Fruit fly (Drosophila melanogaster): ENCODE results near the gene CG17672.

CG17672 gene

dm6 chr3L:13017803-13018324 lies 10.9 kb upstream of the CG17672 start, which contains the start of the genes mRpL20 and Icmt (continued):
- TF ChIP-seq CG2678 (tag; optimal IDR thresholded peaks at IDR 0.05) (peak; percentile 94), ranshi (GFP tag; IDR thresholded peaks at IDR 0.05) (peak; percentile 96), CG11723 (GFP tag; optimal IDR thresholded peaks at IDR 0.05) (peak; percentile 75), ab (GFP tag; optimal IDR thresholded peaks at IDR 0.05) (peak; percentile 4), Eip74EF (GFP tag; optimal IDR thresholded peaks at IDR 0.05) (peak in 1 of 2 experiments; percentile 90), Neu2 (GFP tag; optimal IDR thresholded peaks at IDR 0.05; ENCODE audit: borderline replicate concordance) (no peak), CG11456 (GFP tag; IDR thresholded peaks at IDR 0.05) (peak; percentile 96), insv (GFP tag; optimal IDR thresholded peaks at IDR 0.05) (peak in 1 of 2 experiments; percentile 45), CG6683 (GFP tag; optimal IDR thresholded peaks at IDR 0.05) (peak; percentile 69), rib (GFP tag; IDR thresholded peaks at IDR 0.05) (peak; percentile 93), Dref (GFP tag; IDR thresholded peaks at IDR 0.05) (peak; percentile 66), CG12942 (GFP tag; optimal IDR thresholded peaks at IDR 0.05) (peak; percentile 88), en (GFP tag; optimal IDR thresholded peaks at IDR 0.05) (no peak), CG15696 (tag; optimal IDR thresholded peaks at IDR 0.05) (peak; percentile 66), CG1647 (GFP tag; optimal IDR thresholded peaks at IDR 0.05) (peak; percentile 36), CG9437 (GFP tag; optimal IDR thresholded peaks at IDR 0.05) (peak; percentile 88), CG17912 (GFP tag; optimal IDR thresholded peaks at IDR 0.05) (no peak), corto (GFP tag; optimal IDR thresholded peaks at IDR 0.05) (peak; percentile 52), dysf (GFP tag; IDR thresholded peaks at IDR 0.05) (peak; percentile 97), CG8944 (GFP tag; optimal IDR thresholded peaks at IDR 0.05) (peak; percentile 38), CG4360 (GFP tag; IDR thresholded peaks at IDR 0.05) (peak; percentile 79), Opbp (GFP tag; IDR thresholded peaks at IDR 0.05; ENCODE audit: partially characterized antibody) (peak; percentile 41), CG8359 (GFP tag; optimal IDR thresholded peaks at IDR 0.05; ENCODE audit: borderline replicate concordance) (peak; percentile 25), CG4730 (GFP tag; IDR thresholded peaks at IDR 0.05) (peak; percentile 96), Dip3 (GFP tag; optimal IDR thresholded peaks at IDR 0.05) (peak; percentile 35), her (GFP tag; optimal IDR thresholded peaks at IDR 0.05) (no peak), sqz (GFP tag; optimal IDR thresholded peaks at IDR 0.05) (peak; percentile 54), nerfin-1 (tag; optimal IDR thresholded peaks at IDR 0.05) (peak; percentile 79), CG8290 (GFP tag; optimal IDR thresholded peaks at IDR 0.05) (peak; percentile 75), CG8290 (tag; optimal IDR thresholded peaks at IDR 0.05) (no peak), Antp (GFP tag; optimal IDR thresholded peaks at IDR 0.05) (peak; percentile 56), Usf (GFP tag; optimal IDR thresholded peaks at IDR 0.05) (peak; percentile 85), grn (GFP tag; optimal IDR thresholded peaks at IDR 0.05) (no peak), CG18476 (GFP tag; optimal IDR thresholded peaks at IDR 0.05) (peak; percentile 66), klu (GFP tag; IDR thresholded peaks at IDR 0.05) (peak; percentile 93), prd (optimal IDR thresholded peaks at IDR 0.05) (no peak), prd (GFP tag; IDR thresholded peaks at IDR 0.05) (peak; percentile 99), GATAe (GFP tag; conservative IDR thresholded peaks at IDR 0.05) (peak; percentile 82), CG16863 (GFP tag; optimal IDR thresholded peaks at IDR 0.05) (peak; percentile 27), cwo (GFP tag; optimal IDR thresholded peaks at IDR 0.05) (peak; percentile 84), Bteb2 (GFP tag; optimal IDR thresholded peaks at IDR 0.05) (peak; percentile 51), HLH3B (GFP tag; IDR thresholded peaks at IDR 0.05) (peak; percentile 97), scrt (GFP tag; optimal IDR thresholded peaks at IDR 0.05) (peak; percentile 51), CG3995 (GFP tag; optimal IDR thresholded peaks at IDR 0.05) (peak; percentile 32), disco-r (GFP tag; optimal IDR thresholded peaks at IDR 0.05) (no peak), Ets65A (GFP tag) (no peak), vnd (GFP tag; IDR thresholded peaks at IDR 0.05; ENCODE audit: partially characterized antibody) (peak; percentile 85), h (optimal IDR thresholded peaks at IDR 0.05) (no peak), otp (GFP tag; IDR thresholded peaks at IDR 0.05) (no peak; the same call in none of the 3 replicates), danr (GFP tag; IDR thresholded peaks at IDR 0.05) (peak; percentile 83), sima (GFP tag; optimal IDR thresholded peaks at IDR 0.05) (no peak), bbx (GFP tag; IDR thresholded peaks at IDR 0.05; ENCODE audit: partially characterized antibody) (peak; percentile 75)

Data from whole organism, embryonic.